Worm (Caenorhabditis elegans) whole organism, L4 larva: ENCODE results near the gene sra-13.

ENCODE experiments used
- F49E8.2 ChIP-seq: sonication (generic microtip); optimal IDR thresholded peaks from 2 replicates; lab custom pipeline; 2016; ENCODE audit warnings: missing compliant biosample characterization, mild to moderate bottlenecking, missing genetic modification characterization, borderline replicate concordance
- Y48G9A.11 ChIP-seq: fragments of 200-800 bp; sonication (Bioruptor generic); IDR thresholded peaks from 2 replicates; pipeline ENCODE4 v1.3.6; 2022; ENCODE audit warnings: missing genetic modification reagents, missing genetic modification characterization, missing compliant biosample characterization
- aly-2 ChIP-seq: sonication (generic microtip); optimal IDR thresholded peaks from 2 replicates; lab custom pipeline; 2018; ENCODE audit warnings: missing biosample characterization, missing genetic modification characterization
- dve-1 ChIP-seq: sonication (generic microtip); optimal IDR thresholded peaks from 2 replicates; lab custom pipeline; 2017; ENCODE audit warnings: antibody characterized with exemption, mild to moderate bottlenecking, missing genetic modification characterization, missing compliant biosample characterization; ENCODE audit not compliant: insufficient read depth
- jun-1 ChIP-seq: fragments of 150-350 bp; optimal IDR thresholded peaks from 2 replicates; lab custom pipeline; 2014; ENCODE audit warnings: missing biosample characterization, missing genetic modification reagents, missing genetic modification characterization
- madf-5 ChIP-seq, 2 experiments: fragments of 200-800 bp; sonication (Bioruptor generic); IDR thresholded peaks; 2 replicates each; pipeline ENCODE4 v1.3.6; 2022; ENCODE audit warnings: missing compliant biosample characterization in 2 of 2, missing genetic modification characterization in 2 of 2
- nhr-28 ChIP-seq: fragments of 150-350 bp; optimal IDR thresholded peaks from 2 replicates; lab custom pipeline; 2014; ENCODE audit warnings: missing biosample characterization, missing genetic modification characterization
- unc-130 ChIP-seq: sonication (generic microtip); optimal IDR thresholded peaks from 2 replicates; lab custom pipeline; 2016; ENCODE audit warnings: missing genetic modification reagents, missing genetic modification characterization, missing compliant biosample characterization
- unc-62 ChIP-seq, 3 experiments: fragments of 150-350 bp in 1 of 3; sonication (generic microtip); optimal IDR thresholded peaks in 2 of 3; peaks in 1 of 3; 1 replicate in 1 of 3; 2 replicates in 2 of 3; lab custom pipeline; 2014 to 2017; ENCODE audit warnings: missing biosample characterization in 3 of 3, missing genetic modification characterization in 3 of 3, missing genetic modification reagents in 3 of 3, missing genotype in 1 of 3
- zip-2 ChIP-seq: fragments of 150-350 bp; optimal IDR thresholded peaks from 2 replicates; lab custom pipeline; 2014; ENCODE audit warnings: missing biosample characterization, missing genetic modification characterization

DNA sequence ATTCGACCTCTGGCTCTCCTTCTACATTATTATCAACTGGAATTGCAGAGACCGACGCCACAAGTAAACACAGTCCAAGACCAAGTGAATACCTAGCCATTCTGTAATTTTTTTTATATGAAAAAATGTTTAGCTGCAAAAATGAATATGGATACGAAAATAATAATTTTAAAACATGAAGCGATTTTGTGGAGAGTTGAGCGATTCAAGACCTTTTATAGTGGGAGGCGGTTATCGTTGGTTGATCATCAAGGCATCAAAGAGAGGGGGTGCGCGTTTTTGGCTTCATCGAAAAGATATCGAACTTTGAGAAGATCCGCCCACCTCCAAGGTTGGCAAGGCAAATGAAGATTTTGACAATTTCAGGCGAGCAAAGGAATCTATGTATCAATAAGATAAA, 39.2 kb downstream of the sra-13 start, which contains the start of gene cut-3:
- TF ChIP-seq jun-1, result no peak
- TF ChIP-seq unc-62 (GFP tag; optimal IDR thresholded peaks at IDR 0.05 in 1 of 2; lab: Kevin White, UChicago), result no peak
- no peak for TF ChIP-seq unc-62 (tag; optimal IDR thresholded peaks at IDR 0.05; lab: Kevin White, UChicago)
- no peak for TF ChIP-seq unc-130 (GFP tag; lab: Kevin White, UChicago)
- no peak for TF ChIP-seq dve-1 (tag; lab: Kevin White, UChicago)
- no peak for TF ChIP-seq Y48G9A.11 (GFP tag; lab: Robert Waterston, UW)
- no peak for TF ChIP-seq madf-5 (GFP tag; IDR thresholded peaks at IDR 0.05; lab: Robert Waterston, UW)
- no peak for TF ChIP-seq F49E8.2 (tag; lab: Kevin White, UChicago)
- TF ChIP-seq nhr-28 (tag; lab: Kevin White, UChicago), result no peak
- TF ChIP-seq aly-2 (tag; lab: Kevin White, UChicago), result no peak
- TF ChIP-seq zip-2 (tag; lab: Kevin White, UChicago), result no peak
